Fruit fly (Drosophila melanogaster) S2 (cell line): ENCODE data around the gene CG15465.
A peak's percentile ranks its signal among the peaks of the same experiment; 100 is the strongest.

ENCODE experiments used
- CG8478 ChIP-seq: fragments of >200 bp; optimal IDR thresholded peaks from 2 replicates; lab custom pipeline; 2018
- CTCF ChIP-seq, 2 experiments: fragments of >200 bp; optimal IDR thresholded peaks; 2 replicates each; lab custom pipeline; 2018

CG15465 gene

DNA sequence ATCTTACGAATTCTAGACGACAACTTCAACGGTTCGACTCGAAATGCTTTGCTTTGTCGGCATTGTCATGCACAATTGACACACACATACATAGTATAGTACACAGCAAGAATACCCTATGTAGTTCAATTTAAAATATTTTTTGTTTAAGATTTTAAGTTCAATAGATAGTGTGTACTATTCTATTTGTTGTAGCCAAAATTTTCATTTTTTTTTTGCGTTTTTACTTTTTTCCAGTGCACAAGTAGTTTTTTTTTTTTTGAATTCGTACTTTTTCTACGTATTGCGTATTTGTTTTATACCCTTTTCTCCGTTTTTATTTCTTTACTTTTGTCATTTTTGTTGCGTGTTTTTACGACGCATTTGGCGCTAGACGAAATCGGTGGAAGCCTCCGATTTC, 23.6 kb upstream of the CG15465 start:
- no peak for TF ChIP-seq CTCF (optimal IDR thresholded peaks at IDR 0.05; lab: Kevin White, UChicago)
- no peak for TF ChIP-seq CG8478

dm6 chrX:5063540-5064308, 21.8 kb upstream of the CG15465 start:
- TF ChIP-seq CG8478 (no peak), CTCF (optimal IDR thresholded peaks at IDR 0.05; lab: Kevin White, UChicago) (peak; percentile 64 to 75)

- TF ChIP-seq CTCF (optimal IDR thresholded peaks at IDR 0.05; lab: Kevin White, UChicago) (no peak), CG8478 (no peak)
Measured at dm6 chrX:5066627-5067026, 18.9 kb upstream of the CG15465 start.

DNA sequence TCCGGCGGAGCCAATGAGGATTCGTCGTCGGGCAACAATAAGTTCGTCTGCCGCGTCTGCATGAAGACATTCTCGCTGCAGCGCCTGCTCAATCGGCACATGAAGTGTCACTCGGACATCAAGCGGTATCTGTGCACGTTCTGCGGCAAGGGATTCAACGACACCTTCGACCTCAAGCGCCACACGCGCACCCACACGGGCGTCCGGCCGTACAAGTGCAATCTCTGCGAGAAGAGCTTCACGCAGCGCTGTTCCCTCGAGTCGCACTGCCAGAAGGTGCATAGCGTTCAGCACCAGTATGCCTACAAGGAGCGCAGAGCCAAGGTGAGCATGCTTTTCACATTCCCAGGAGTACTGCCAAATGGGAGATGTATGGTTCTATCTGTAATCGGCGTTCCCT, 17.1 kb upstream of the CG15465 start:
- TF ChIP-seq CG8478: no peak
- no peak for TF ChIP-seq CTCF (optimal IDR thresholded peaks at IDR 0.05; lab: Kevin White, UChicago)

DNA sequence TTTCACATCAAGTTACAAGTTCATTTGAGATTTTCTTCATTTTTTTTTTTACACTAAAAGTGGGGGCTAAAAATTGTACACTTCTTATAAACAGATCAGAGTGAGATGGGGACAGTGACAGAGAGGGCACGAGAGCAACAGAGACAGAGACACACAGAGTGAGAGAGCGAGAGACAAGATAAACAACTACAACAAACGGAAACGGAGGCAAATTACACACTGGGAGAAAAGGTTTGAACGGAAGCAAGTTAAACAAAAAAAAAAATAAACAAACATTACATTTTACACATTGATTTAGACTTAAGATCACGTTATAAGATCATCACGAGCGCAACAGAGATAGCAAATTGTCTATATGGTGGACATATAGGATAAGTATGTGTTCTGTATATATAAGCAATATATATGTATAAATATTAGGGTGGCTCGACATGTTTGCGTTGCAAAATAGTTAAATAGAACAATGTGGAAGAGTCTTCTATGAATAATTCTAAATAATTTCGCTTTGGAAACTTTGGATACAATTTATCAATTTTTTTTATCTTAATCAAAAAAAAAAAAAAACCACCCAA, 9.6 kb upstream of the CG15465 start:
- TF ChIP-seq CG8478 (no peak), CTCF (optimal IDR thresholded peaks at IDR 0.05; lab: Kevin White, UChicago) (no peak)

DNA sequence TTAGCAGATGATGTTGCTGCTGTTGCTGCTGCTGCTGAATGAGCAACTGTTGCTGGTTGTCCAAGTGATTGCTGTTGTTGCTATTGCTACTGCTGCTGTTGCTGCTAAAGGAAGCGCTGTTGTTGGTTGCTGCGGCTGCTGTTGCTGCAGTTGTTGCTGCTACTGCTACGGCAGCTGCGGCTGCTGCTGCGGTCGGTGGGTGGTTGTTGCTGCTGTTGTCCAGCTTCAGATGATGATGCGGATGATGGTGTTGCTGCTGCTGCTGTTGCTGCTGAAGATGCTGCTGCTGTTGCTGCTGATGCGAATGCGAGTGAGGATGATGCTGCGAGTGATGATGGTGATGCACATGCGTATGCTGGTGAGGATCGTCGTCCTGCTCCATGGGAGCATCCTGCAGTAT, 5.0 kb upstream of the CG15465 start:
- TF ChIP-seq CG8478: no peak
- no peak for TF ChIP-seq CTCF (optimal IDR thresholded peaks at IDR 0.05; lab: Kevin White, UChicago)

DNA sequence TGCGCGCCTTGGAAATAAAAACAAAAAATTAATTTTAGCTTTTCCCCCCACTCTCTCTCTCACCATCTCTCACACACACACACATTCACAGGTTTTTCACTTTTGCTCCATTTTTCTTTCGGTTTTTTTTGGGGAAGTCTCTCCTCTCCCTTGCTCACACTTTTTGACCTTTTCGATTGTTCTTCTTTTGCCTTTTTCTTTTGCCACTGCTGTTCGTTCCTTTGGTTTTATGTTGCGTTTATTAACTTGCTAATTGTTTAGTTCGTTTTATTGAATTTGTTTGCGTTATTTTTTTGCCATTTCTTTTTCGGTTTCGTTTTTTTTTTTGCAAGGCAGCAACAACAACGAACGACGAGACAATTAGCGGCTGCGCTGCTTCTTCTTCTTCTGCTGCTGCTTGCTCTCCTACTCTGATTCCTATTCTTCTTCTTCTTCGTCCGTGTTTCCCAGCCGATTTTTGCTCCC, 3.2 kb upstream of the CG15465 start:
- TF ChIP-seq CG8478 (no peak), CTCF (optimal IDR thresholded peaks at IDR 0.05; lab: Kevin White, UChicago) (no peak)

DNA sequence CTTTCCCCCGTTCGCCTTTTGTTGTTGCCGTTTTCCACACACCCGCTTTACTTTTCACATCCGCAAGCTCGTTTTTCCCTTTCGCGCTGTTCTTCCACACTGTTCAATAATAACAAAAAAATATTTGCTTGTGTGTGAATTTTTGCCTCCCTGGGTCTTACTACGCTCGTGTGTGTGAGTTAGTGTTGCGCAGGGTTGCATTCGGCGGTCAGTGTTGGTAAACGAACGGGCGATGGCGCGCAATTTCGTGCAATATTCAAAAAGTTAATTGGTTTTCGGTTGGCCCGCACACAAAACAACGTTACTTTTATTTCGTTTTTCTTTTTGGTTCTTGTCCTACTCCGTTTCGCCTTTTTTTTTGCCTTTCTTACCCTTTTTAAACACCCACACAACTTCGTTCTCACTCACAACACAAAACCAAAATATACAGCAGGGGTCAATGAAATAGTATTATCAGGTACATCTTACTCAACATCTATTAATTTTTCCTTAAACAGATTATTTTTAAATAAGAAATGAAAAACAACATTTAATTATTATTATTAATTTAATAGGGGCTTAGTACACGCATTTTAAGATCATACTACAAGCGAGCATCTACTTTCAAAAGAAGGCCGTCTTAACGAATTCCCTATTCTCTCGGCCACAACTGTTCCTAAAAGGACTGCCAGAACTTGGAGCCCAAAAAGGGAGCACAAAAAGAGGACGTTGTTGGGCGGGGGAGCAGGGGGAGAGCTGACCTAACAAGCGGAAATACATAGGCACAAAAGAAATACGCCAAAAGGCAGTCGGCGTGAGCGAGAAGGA, 2.5 kb upstream of the CG15465 start:
- TF ChIP-seq CG8478: no peak
- no peak for TF ChIP-seq CTCF (optimal IDR thresholded peaks at IDR 0.05; lab: Kevin White, UChicago)

dm6 chrX:5083647-5084096, 1.9 kb upstream of the CG15465 start:
- no peak for TF ChIP-seq CTCF (optimal IDR thresholded peaks at IDR 0.05; lab: Kevin White, UChicago)
- no peak for TF ChIP-seq CG8478

- TF ChIP-seq CTCF (optimal IDR thresholded peaks at IDR 0.05; lab: Kevin White, UChicago): peak in 1 of 2 experiments; percentile 18
- no peak for TF ChIP-seq CG8478
Measured at dm6 chrX:5084146-5085085, 1.1 kb upstream of the CG15465 start, which contains the start of gene CG32767. TSS of gene CG32767 (minus strand) at chrX:5084768.

dm6 chrX:5085086-5085468, 482 bp upstream of the CG15465 start:
- TF ChIP-seq CTCF (optimal IDR thresholded peaks at IDR 0.05; lab: Kevin White, UChicago) (no peak), CG8478 (no peak)

DNA sequence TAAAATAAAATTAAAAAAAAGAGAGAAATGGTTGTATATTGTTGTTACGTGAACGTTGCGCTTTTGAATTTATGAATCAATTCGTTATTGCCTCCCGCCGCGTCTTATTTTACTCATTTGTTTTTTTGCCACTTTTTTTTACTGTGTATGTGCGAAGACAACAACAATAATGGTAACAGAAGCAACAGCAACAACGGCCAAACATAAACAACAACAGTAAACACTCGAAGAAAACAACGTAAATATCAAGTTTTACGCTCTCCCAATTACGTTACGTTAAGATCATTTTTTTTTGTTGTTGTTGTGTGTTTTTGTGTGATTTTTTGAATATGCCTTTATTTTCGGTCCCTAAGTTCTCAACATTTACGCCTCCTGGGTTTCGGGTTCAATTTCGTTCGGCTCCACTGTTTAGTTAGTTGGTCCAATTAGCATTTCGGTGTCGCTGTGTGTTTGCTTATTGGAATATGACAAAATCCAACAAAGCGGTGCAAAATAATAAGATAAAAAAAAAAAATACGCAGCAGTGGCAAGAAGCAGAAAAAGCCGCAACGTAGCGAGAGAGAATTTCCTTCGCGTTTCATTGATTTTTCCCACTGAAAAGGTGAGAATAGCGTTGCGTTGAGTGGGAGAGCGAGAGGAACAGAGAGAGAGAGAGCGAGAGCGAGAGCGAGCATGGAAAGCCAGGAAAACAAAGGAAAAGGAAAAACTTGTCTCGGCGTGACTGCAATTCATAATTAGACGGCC, 577 bp downstream of the CG15465 start:
- no peak for TF ChIP-seq CG8478
- TF ChIP-seq CTCF (optimal IDR thresholded peaks at IDR 0.05; lab: Kevin White, UChicago): peak; percentile 69 to 73

DNA sequence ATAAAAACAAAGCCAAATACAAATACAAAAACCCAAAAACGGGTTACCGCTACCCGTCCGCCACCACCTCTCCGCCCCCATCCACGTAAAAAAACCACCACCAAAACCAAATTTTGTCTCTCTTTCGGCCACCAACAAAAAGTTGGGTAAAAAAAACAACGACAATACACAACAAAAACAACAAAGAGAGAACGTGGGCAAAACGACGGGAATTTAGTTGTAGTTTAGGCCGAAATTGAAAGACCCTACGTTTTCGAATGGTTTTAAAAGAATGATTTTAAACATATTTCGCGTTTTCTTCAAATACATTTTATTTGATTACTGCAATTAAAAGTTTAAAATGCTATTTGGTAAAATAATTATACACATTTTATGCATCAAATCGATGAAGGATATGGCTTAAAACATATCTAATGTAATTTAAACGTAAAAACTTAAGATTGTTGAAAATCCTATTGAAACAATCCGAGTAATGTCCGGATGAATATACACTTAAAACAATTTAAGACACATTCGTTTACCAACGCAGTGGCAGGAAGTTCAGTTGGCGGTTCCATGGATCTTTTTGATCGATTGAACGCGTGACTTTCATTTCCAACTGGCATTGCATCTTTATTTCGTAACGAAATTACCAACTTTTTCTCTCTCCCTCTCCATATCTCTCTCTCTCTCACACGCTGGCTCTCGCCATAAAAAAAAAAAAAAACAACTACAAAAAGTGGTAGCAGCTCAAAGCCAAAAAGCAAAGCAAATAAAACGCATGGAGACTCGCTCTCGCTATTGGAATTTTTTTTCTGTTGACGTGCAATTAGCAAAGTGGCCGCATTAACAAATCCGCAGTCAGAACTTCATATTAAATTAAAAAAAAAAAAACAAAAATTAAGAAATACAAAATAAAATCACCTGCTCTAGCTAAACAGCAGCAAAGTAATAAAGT, 1.4 kb downstream of the CG15465 start:
- TF ChIP-seq CG8478 (no peak), CTCF (optimal IDR thresholded peaks at IDR 0.05; lab: Kevin White, UChicago) (no peak)
